Fruit fly (Drosophila melanogaster) Kc167 (cell line): Measurements from ENCODE around the gene Tis11.

Experiments used
- Myc ChIP-seq: fragments of >200 bp; optimal IDR thresholded peaks from 2 replicates; lab custom pipeline; 2017; ENCODE audit warnings: missing external identifiers
- Sin3A ChIP-seq: fragments of >200 bp; optimal IDR thresholded peaks from 2 replicates; lab custom pipeline; 2018; ENCODE audit warnings: missing external identifiers
- h ChIP-seq: fragments of >200 bp; optimal IDR thresholded peaks from 3 replicates; lab custom pipeline; 2018; ENCODE audit warnings: missing external identifiers
- insv ChIP-seq: fragments of >200 bp; optimal IDR thresholded peaks from 3 replicates; lab custom pipeline; 2018; ENCODE audit warnings: missing external identifiers
- psq ChIP-seq: fragments of >200 bp; optimal IDR thresholded peaks from 2 replicates; lab custom pipeline; 2017; ENCODE audit warnings: missing external identifiers
- ttk ChIP-seq: sonication (Bioruptor generic); optimal IDR thresholded peaks from 2 replicates; lab custom pipeline; 2017; ENCODE audit warnings: missing external identifiers

The Tis11 gene

dm6 chrX:12665112-12665795 lies 6.0 kb downstream of the Tis11 start:
- no peak for TF ChIP-seq ttk
- TF ChIP-seq insv (lab: Kevin White, UChicago) = peak; percentile 81
- no peak for TF ChIP-seq Sin3A
- no peak for TF ChIP-seq psq (lab: Kevin White, UChicago)
- TF ChIP-seq Myc = no peak
- TF ChIP-seq h (lab: Kevin White, UChicago) = peak; percentile 64

dm6 chrX:12665796-12666338 lies 6.7 kb downstream of the Tis11 start:
- TF ChIP-seq psq (lab: Kevin White, UChicago) (no peak), Myc (no peak), h (lab: Kevin White, UChicago) (no peak), Sin3A (no peak), ttk (no peak), insv (lab: Kevin White, UChicago) (no peak)

- TF ChIP-seq ttk (no peak), Myc (no peak), Sin3A (no peak), psq (lab: Kevin White, UChicago) (no peak), insv (lab: Kevin White, UChicago) (no peak), h (lab: Kevin White, UChicago) (no peak)
These were observed 7.3 kb downstream of the Tis11 start for dm6 chrX:12666471-12666884.

- TF ChIP-seq Sin3A (no peak), insv (lab: Kevin White, UChicago) (no peak), h (lab: Kevin White, UChicago) (no peak), Myc (no peak), ttk (no peak), psq (lab: Kevin White, UChicago) (no peak)
These were observed 7.8 kb downstream of the Tis11 start for dm6 chrX:12667008-12667407.

- no peak for TF ChIP-seq insv (lab: Kevin White, UChicago)
These were observed 8.5 kb downstream of the Tis11 start for dm6 chrX:12667600-12668250.

- TF ChIP-seq ttk = no peak
- TF ChIP-seq h (lab: Kevin White, UChicago) = no peak
- no peak for TF ChIP-seq Myc
- TF ChIP-seq psq (lab: Kevin White, UChicago) = no peak
- no peak for TF ChIP-seq Sin3A
- no peak for TF ChIP-seq insv (lab: Kevin White, UChicago)
These were observed 9.5 kb downstream of the Tis11 start for dm6 chrX:12668723-12669122.

- TF ChIP-seq Sin3A = no peak
- TF ChIP-seq h (lab: Kevin White, UChicago) = no peak
- TF ChIP-seq Myc = no peak
- no peak for TF ChIP-seq insv (lab: Kevin White, UChicago)
- TF ChIP-seq psq (lab: Kevin White, UChicago) = no peak
- TF ChIP-seq ttk = no peak
These were observed 10.7 kb downstream of the Tis11 start for dm6 chrX:12669659-12670488.

dm6 chrX:12670530-12671285 lies 11.5 kb downstream of the Tis11 start:
- no peak for TF ChIP-seq Sin3A
- no peak for TF ChIP-seq psq (lab: Kevin White, UChicago)
- TF ChIP-seq ttk = no peak
- TF ChIP-seq Myc = no peak
- no peak for TF ChIP-seq h (lab: Kevin White, UChicago)
- TF ChIP-seq insv (lab: Kevin White, UChicago) = no peak

- TF ChIP-seq Myc (no peak), Sin3A (no peak), ttk (no peak), insv (lab: Kevin White, UChicago) (no peak), h (lab: Kevin White, UChicago) (no peak), psq (lab: Kevin White, UChicago) (no peak)
These were observed 13.3 kb downstream of the Tis11 start for dm6 chrX:12672317-12673172.

dm6 chrX:12673833-12674541 lies 14.8 kb downstream of the Tis11 start:
- TF ChIP-seq Sin3A (no peak), Myc (no peak), psq (lab: Kevin White, UChicago) (no peak), ttk (no peak), h (lab: Kevin White, UChicago) (no peak), insv (lab: Kevin White, UChicago) (no peak)
